Worm (Caenorhabditis elegans): ENCODE results near the gene ddi-1.

ddi-1 gene

DNA sequence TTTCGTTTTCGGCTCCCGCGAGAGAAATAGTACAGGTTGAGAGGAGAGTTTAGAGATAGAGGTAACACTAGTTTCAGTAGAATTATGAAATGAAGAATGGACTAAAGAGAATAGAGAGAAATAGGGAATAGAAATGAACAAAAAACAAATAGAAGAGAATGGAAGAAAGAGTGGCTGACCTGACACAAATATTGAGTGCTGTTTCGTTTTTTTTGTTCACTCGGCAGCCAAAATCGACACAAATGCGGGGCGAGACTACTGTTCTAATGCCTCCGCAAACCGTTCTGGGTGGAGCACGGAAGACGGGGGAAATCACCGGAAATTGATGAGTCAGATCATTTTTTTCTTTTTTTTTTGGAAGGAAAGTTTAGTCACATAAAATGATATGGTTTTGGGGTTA lies 50.0 kb downstream of the ddi-1 start:
- TF ChIP-seq nhr-80 (tag; optimal IDR thresholded peaks at IDR 0.05) = peak; percentile 12
- no peak for TF ChIP-seq cebp-1 (GFP tag; IDR thresholded peaks at IDR 0.05)
- TF ChIP-seq cebp-1 (tag; optimal IDR thresholded peaks at IDR 0.05) = peak; percentile 47
- peak; percentile 74 for TF ChIP-seq hmg-1.2 (GFP tag; IDR thresholded peaks at IDR 0.05)
- no peak for TF ChIP-seq rec-8 (tag; optimal IDR thresholded peaks at IDR 0.05)
- TF ChIP-seq nhr-27 (tag; optimal IDR thresholded peaks at IDR 0.05) = no peak
- TF ChIP-seq lin-40 (tag; optimal IDR thresholded peaks at IDR 0.05) = no peak
- no peak for TF ChIP-seq D2030.7 (GFP tag; IDR thresholded peaks at IDR 0.05)
- no peak for TF ChIP-seq ztf-22 (GFP tag; optimal IDR thresholded peaks at IDR 0.05)
